Worm (Caenorhabditis elegans) whole organism, early embryonic: ENCODE results near the gene ZK218.3.

Experiments
- B0310.2 ChIP-seq: sonication (generic microtip); optimal IDR thresholded peaks from 2 replicates; lab custom pipeline; 2016; ENCODE audit warnings: mild to moderate bottlenecking, missing genetic modification characterization, missing compliant biosample characterization
- ama-1 ChIP-seq: fragments of 150-350 bp; optimal IDR thresholded peaks from 2 replicates; lab custom pipeline; 2014
- hnd-1 ChIP-seq: sonication (generic microtip); optimal IDR thresholded peaks from 2 replicates; lab custom pipeline; 2016; ENCODE audit warnings: missing genetic modification characterization, missing compliant biosample characterization
- pes-1 ChIP-seq: fragments of 200-800 bp; sonication (Bioruptor generic); IDR thresholded peaks from 2 replicates; pipeline ENCODE4 v1.3.6; 2022; ENCODE audit warnings: missing genetic modification reagents, missing genetic modification characterization, missing compliant biosample characterization
- scrt-1 ChIP-seq: fragments of 200-800 bp; sonication (Bioruptor generic); IDR thresholded peaks from 2 replicates; pipeline ENCODE4 v1.3.6; 2022; ENCODE audit warnings: missing genetic modification characterization, missing compliant biosample characterization
- tra-4 ChIP-seq: sonication (generic microtip); optimal IDR thresholded peaks from 2 replicates; lab custom pipeline; 2017; ENCODE audit warnings: missing genetic modification characterization, missing compliant biosample characterization

ce11 chrV:17098669-17099068 is at the start of gene ZK218.3, which contains the start of gene ZK218.4:
- no peak for TF ChIP-seq tra-4
- TF ChIP-seq scrt-1 (GFP tag; lab: Robert Waterston, UW) = no peak
- TF ChIP-seq pes-1 = no peak
- TF ChIP-seq B0310.2 (tag; lab: Kevin White, UChicago) = no peak
- TF ChIP-seq ama-1 (lab: Kevin White, UChicago) = no peak
- TF ChIP-seq hnd-1 (tag; lab: Kevin White, UChicago) = no peak
